Fruit fly (Drosophila melanogaster) whole organism, adult: ENCODE results near the gene pyx.
A peak's percentile ranks its signal among the peaks of the same experiment; 100 is the strongest.

Experiments used
- CG11617 ChIP-seq: fragments of 200-800 bp; sonication (Bioruptor generic); optimal IDR thresholded peaks from 2 replicates; lab custom pipeline; 2017; ENCODE audit warnings: mild to moderate bottlenecking, missing biosample characterization, missing genetic modification reagents, missing genetic modification characterization
- CG12768 ChIP-seq: fragments of 200-800 bp; sonication (Bioruptor generic); optimal IDR thresholded peaks from 2 replicates; lab custom pipeline; 2017; ENCODE audit warnings: missing biosample characterization, missing genetic modification characterization, mild to moderate bottlenecking, moderate library complexity, missing genetic modification reagents
- CG14711 ChIP-seq: fragments of 200-800 bp; sonication (Bioruptor generic); optimal IDR thresholded peaks from 2 replicates; lab custom pipeline; 2018; ENCODE audit warnings: missing biosample characterization, mild to moderate bottlenecking, missing genetic modification characterization, moderate library complexity
- CG1620 ChIP-seq: fragments of 200-800 bp; sonication (Bioruptor generic); optimal IDR thresholded peaks from 2 replicates; lab custom pipeline; 2016; ENCODE audit warnings: missing biosample characterization, missing genetic modification characterization
- CG33017 ChIP-seq: fragments of 200-800 bp; sonication (Bioruptor generic); optimal IDR thresholded peaks from 2 replicates; lab custom pipeline; 2018; ENCODE audit warnings: missing biosample characterization, mild to moderate bottlenecking, missing genetic modification characterization, moderate library complexity
- CG5204 ChIP-seq: fragments of 200-800 bp; sonication (Bioruptor generic); optimal IDR thresholded peaks from 2 replicates; lab custom pipeline; 2016; ENCODE audit warnings: missing biosample characterization, missing genetic modification characterization
- CG7101 ChIP-seq: fragments of 200-800 bp; sonication (Bioruptor generic); optimal IDR thresholded peaks from 2 replicates; lab custom pipeline; 2018; ENCODE audit warnings: missing biosample characterization, mild to moderate bottlenecking, missing genetic modification characterization, moderate library complexity
- Clk ChIP-seq: fragments of 200-800 bp; sonication (Bioruptor generic); optimal IDR thresholded peaks from 2 replicates; lab custom pipeline; 2017; ENCODE audit warnings: missing biosample characterization, missing genetic modification characterization
- Hr96 ChIP-seq: fragments of 200-800 bp; sonication (Bioruptor generic); optimal IDR thresholded peaks from 2 replicates; lab custom pipeline; 2016; ENCODE audit warnings: missing biosample characterization, missing genetic modification characterization
- Mnt ChIP-seq: fragments of 200-800 bp; sonication (Bioruptor generic); optimal IDR thresholded peaks from 2 replicates; lab custom pipeline; 2016; ENCODE audit warnings: missing biosample characterization, mild to moderate bottlenecking, missing genetic modification characterization
- cic ChIP-seq: fragments of 200-800 bp; sonication (Bioruptor generic); optimal IDR thresholded peaks from 2 replicates; lab custom pipeline; 2017; ENCODE audit warnings: missing biosample characterization, mild to moderate bottlenecking, missing genetic modification characterization, moderate library complexity
- cnc ChIP-seq, 2 experiments: fragments of >200 bp; optimal IDR thresholded peaks; 2 replicates each; lab custom pipeline; 2017
- ovo ChIP-seq: fragments of 200-800 bp; sonication (Bioruptor generic); optimal IDR thresholded peaks from 2 replicates; lab custom pipeline; 2016; ENCODE audit warnings: missing biosample characterization, missing genetic modification characterization
- pad ChIP-seq: fragments of 200-800 bp; sonication (Bioruptor generic); optimal IDR thresholded peaks from 3 replicates; lab custom pipeline; 2017; ENCODE audit warnings: missing biosample characterization, missing genetic modification characterization, mild to moderate bottlenecking, moderate library complexity, missing genetic modification reagents

DNA sequence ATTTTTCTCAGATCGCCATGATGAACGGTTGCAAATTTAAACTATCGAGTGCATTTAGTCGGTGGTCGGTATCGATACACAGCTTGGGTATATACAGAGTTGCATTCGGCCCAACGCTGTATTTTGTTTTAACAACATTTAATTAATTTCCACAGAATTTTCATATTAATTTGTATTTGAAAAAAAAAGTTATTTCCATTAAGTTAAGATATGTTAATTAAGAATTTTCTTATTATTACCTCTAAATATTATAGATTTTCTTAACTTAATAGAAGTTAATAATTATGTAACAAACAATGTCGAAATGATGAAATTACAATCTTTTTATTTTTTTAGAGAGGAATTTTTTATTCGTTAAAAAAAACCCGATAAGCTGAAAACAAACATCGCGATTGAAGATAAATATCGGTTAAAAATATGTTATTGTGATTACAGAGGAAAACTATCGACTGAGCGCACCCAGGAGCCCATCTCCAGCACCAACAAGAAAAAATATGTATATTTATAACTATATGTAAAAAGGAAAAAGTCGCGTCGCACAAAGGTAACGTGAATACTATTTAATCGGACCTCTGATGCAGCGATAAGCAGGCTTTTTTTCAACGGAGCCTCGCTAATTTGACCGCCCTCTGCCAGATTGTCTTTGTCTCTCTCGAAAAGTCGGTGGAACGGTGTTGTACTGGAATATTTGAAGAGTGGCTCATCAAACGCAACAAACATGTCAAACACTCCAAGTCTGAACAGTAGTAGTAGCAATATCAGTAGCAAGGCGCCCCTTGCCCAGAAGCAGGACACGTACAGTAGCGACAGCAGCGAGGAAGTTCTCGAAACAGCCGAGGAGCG, 22.9 kb downstream of the pyx start, which contains the start of the genes rno and mri:
- TF ChIP-seq CG14711 (peak; percentile 85), CG33017 (tag; lab: Kevin White, UChicago) (peak; percentile 70), Mnt (GFP tag; lab: Kevin White, UChicago) (peak; percentile 52), ovo (GFP tag; lab: Kevin White, UChicago) (peak; percentile 46), CG1620 (GFP tag; lab: Kevin White, UChicago) (peak; percentile 44), CG12768 (peak; percentile 54), cnc (optimal IDR thresholded peaks at IDR 0.05; lab: Kevin White, UChicago) (no peak), CG7101 (tag; lab: Kevin White, UChicago) (peak; percentile 85), Hr96 (GFP tag; lab: Kevin White, UChicago) (peak; percentile 45), CG5204 (GFP tag; lab: Kevin White, UChicago) (no peak), cic (GFP tag; lab: Kevin White, UChicago) (peak; percentile 16), pad (GFP tag; lab: Kevin White, UChicago) (no peak), CG11617 (GFP tag; lab: Kevin White, UChicago) (peak; percentile 80), Clk (GFP tag; lab: Kevin White, UChicago) (peak; percentile 23)
